Worm (Caenorhabditis elegans) whole organism, L1 larva: ENCODE results near the gene sth-1.
A peak's percentile ranks its signal among the peaks of the same experiment; 100 is the strongest.

Experiments used
- C04F5.9 ChIP-seq: sonication (generic microtip); optimal IDR thresholded peaks from 2 replicates; lab custom pipeline; 2016; ENCODE audit warnings: missing genetic modification characterization, missing compliant biosample characterization
- C16A3.4 ChIP-seq: fragments of 150-350 bp; optimal IDR thresholded peaks from 2 replicates; lab custom pipeline; 2014; ENCODE audit warnings: missing biosample characterization, missing genetic modification characterization
- C34B4.2 ChIP-seq: sonication (generic microtip); optimal IDR thresholded peaks from 2 replicates; lab custom pipeline; 2017; ENCODE audit warnings: mild to moderate bottlenecking, missing genetic modification characterization, missing compliant biosample characterization
- F16B12.6 ChIP-seq: fragments of 150-350 bp; optimal IDR thresholded peaks from 2 replicates; lab custom pipeline; 2014; ENCODE audit warnings: missing biosample characterization, missing genetic modification characterization
- alr-1 ChIP-seq: fragments of 200-800 bp; sonication (Bioruptor generic); optimal IDR thresholded peaks from 2 replicates; lab custom pipeline; 2018; ENCODE audit warnings: borderline replicate concordance, mild to moderate bottlenecking, missing genetic modification characterization, missing compliant biosample characterization
- aly-2 ChIP-seq: fragments of 150-350 bp; optimal IDR thresholded peaks from 2 replicates; lab custom pipeline; 2014; ENCODE audit warnings: missing biosample characterization, missing genetic modification characterization
- ama-1 ChIP-seq: fragments of 150-350 bp; optimal IDR thresholded peaks from 2 replicates; lab custom pipeline; 2014
- blmp-1 ChIP-seq: fragments of 150-350 bp; optimal IDR thresholded peaks from 2 replicates; lab custom pipeline; 2014; ENCODE audit warnings: missing biosample characterization, missing genetic modification characterization
- ceh-82 ChIP-seq, 3 experiments: fragments of 150-350 bp in 1 of 3; sonication (generic microtip) in 2 of 3; optimal IDR thresholded peaks; 2 replicates each; lab custom pipeline; 2014 to 2017; ENCODE audit warnings: missing biosample characterization in 3 of 3, missing genetic modification characterization in 3 of 3
- ceh-90 ChIP-seq: sonication (generic microtip); optimal IDR thresholded peaks from 2 replicates; lab custom pipeline; 2016; ENCODE audit warnings: missing genetic modification characterization, missing compliant biosample characterization
- ces-1 ChIP-seq: fragments of 150-350 bp; optimal IDR thresholded peaks from 2 replicates; lab custom pipeline; 2014; ENCODE audit warnings: missing biosample characterization, missing genetic modification reagents, missing genetic modification characterization
- dsc-1 ChIP-seq: sonication (generic microtip); optimal IDR thresholded peaks from 2 replicates; lab custom pipeline; 2016; ENCODE audit warnings: mild to moderate bottlenecking, missing genetic modification characterization, missing compliant biosample characterization
- efl-1 ChIP-seq, 4 experiments: fragments of 150-350 bp; optimal IDR thresholded peaks in 3 of 4; peaks in 1 of 4; 1 replicate in 1 of 4; 2 replicates in 3 of 4; lab custom pipeline; 2014; ENCODE audit warnings: missing biosample characterization in 2 of 4, missing genetic modification characterization in 2 of 4, missing genetic modification reagents in 2 of 4
- efl-3 ChIP-seq: fragments of 200-800 bp; sonication (Bioruptor generic); optimal IDR thresholded peaks from 2 replicates; lab custom pipeline; 2018; ENCODE audit warnings: mild to moderate bottlenecking, missing genetic modification characterization, missing compliant biosample characterization
- egl-13 ChIP-seq: sonication (generic microtip); optimal IDR thresholded peaks from 2 replicates; lab custom pipeline; 2016; ENCODE audit warnings: missing genotype, missing genetic modification reagents, missing genetic modification characterization, missing compliant biosample characterization
- egl-27 ChIP-seq, 2 experiments: fragments of 150-350 bp in 1 of 2; sonication (generic microtip); optimal IDR thresholded peaks; 3 replicates each; lab custom pipeline; 2017 to 2018; ENCODE audit warnings: missing biosample characterization in 2 of 2, missing genetic modification characterization in 2 of 2, missing genetic modification reagents in 2 of 2
- ets-5 ChIP-seq: fragments of 200-800 bp; sonication (Bioruptor generic); IDR thresholded peaks from 2 replicates; pipeline ENCODE4 v1.3.6; 2022; ENCODE audit warnings: missing genetic modification characterization, missing compliant biosample characterization
- fkh-4 ChIP-seq: sonication (generic microtip); optimal IDR thresholded peaks from 2 replicates; lab custom pipeline; 2016; ENCODE audit warnings: missing compliant biosample characterization, missing genetic modification characterization, borderline replicate concordance
- fos-1 ChIP-seq: fragments of 150-350 bp; optimal IDR thresholded peaks from 2 replicates; lab custom pipeline; 2014; ENCODE audit warnings: missing biosample characterization, missing genetic modification characterization
- grh-1 ChIP-seq: fragments of 200-800 bp; sonication (Bioruptor generic); IDR thresholded peaks from 2 replicates; pipeline ENCODE4 v1.3.6; 2022; ENCODE audit warnings: missing genetic modification reagents, missing genetic modification characterization, missing compliant biosample characterization
- hlh-17 ChIP-seq: fragments of 200-800 bp; sonication (Bioruptor generic); optimal IDR thresholded peaks from 2 replicates; lab custom pipeline; 2018; ENCODE audit warnings: missing genetic modification characterization, mild to moderate bottlenecking, missing compliant biosample characterization, moderate library complexity, borderline replicate concordance
- hlh-4 ChIP-seq: sonication (generic microtip); optimal IDR thresholded peaks from 2 replicates; lab custom pipeline; 2016; ENCODE audit warnings: mild to moderate bottlenecking, missing genetic modification characterization, missing compliant biosample characterization
- irx-1 ChIP-seq: sonication (generic microtip); optimal IDR thresholded peaks from 2 replicates; lab custom pipeline; 2016; ENCODE audit warnings: missing genetic modification characterization, missing compliant biosample characterization
- isw-1 ChIP-seq: fragments of 200-800 bp; sonication (Bioruptor generic); IDR thresholded peaks from 2 replicates; pipeline ENCODE4 v1.3.6; 2022; ENCODE audit warnings: missing genetic modification characterization, missing compliant biosample characterization
- lin-14 ChIP-seq: fragments of 200-800 bp; sonication (Bioruptor generic); optimal IDR thresholded peaks from 2 replicates; lab custom pipeline; 2018; ENCODE audit warnings: mild to moderate bottlenecking, missing genetic modification characterization, moderate library complexity, missing compliant biosample characterization
- lin-15B ChIP-seq: fragments of 150-350 bp; sonication (generic microtip); optimal IDR thresholded peaks from 3 replicates; lab custom pipeline; 2014; ENCODE audit warnings: missing biosample characterization, missing genetic modification characterization
- lin-35 ChIP-seq, 2 experiments: fragments of 150-350 bp; optimal IDR thresholded peaks; 2 replicates each; lab custom pipeline; 2014; ENCODE audit warnings: missing biosample characterization in 2 of 2, missing genetic modification characterization in 2 of 2, missing genetic modification reagents in 2 of 2
- lir-3 ChIP-seq: sonication (generic microtip); optimal IDR thresholded peaks from 2 replicates; lab custom pipeline; 2016; ENCODE audit warnings: mild to moderate bottlenecking, missing genetic modification characterization, moderate library complexity, missing compliant biosample characterization; ENCODE audit not compliant: poor library complexity
- lsy-2 ChIP-seq, 2 experiments: fragments of 150-350 bp; optimal IDR thresholded peaks; 2 replicates each; lab custom pipeline; 2014; ENCODE audit warnings: missing biosample characterization in 2 of 2, missing genetic modification characterization in 2 of 2
- mab-9 ChIP-seq: fragments of 200-800 bp; sonication (Bioruptor generic); IDR thresholded peaks from 2 replicates; pipeline ENCODE4 v1.3.6; 2022; ENCODE audit warnings: missing genetic modification reagents, missing genetic modification characterization, missing compliant biosample characterization
- mdl-1 ChIP-seq, 2 experiments: fragments of 150-350 bp; optimal IDR thresholded peaks; 2 replicates each; lab custom pipeline; 2014 to 2017; ENCODE audit warnings: missing biosample characterization in 2 of 2, missing genetic modification characterization in 2 of 2, inconsistent platforms in 1 of 2
- mef-2 ChIP-seq: fragments of 150-350 bp; optimal IDR thresholded peaks from 2 replicates; lab custom pipeline; 2014; ENCODE audit warnings: missing biosample characterization, missing genetic modification characterization
- nhr-19 ChIP-seq: fragments of 200-800 bp; sonication (Bioruptor generic); conservative IDR thresholded peaks from 2 replicates; pipeline ENCODE4 v1.3.6; 2022; ENCODE audit warnings: missing genetic modification characterization, missing compliant biosample characterization
- nhr-20 ChIP-seq: sonication (generic microtip); optimal IDR thresholded peaks from 2 replicates; lab custom pipeline; 2016; ENCODE audit warnings: mild to moderate bottlenecking, missing genetic modification characterization, missing compliant biosample characterization
- nhr-47 ChIP-seq: sonication (generic microtip); optimal IDR thresholded peaks from 2 replicates; lab custom pipeline; 2016; ENCODE audit warnings: mild to moderate bottlenecking, missing genetic modification characterization, moderate library complexity, missing compliant biosample characterization
- nhr-71 ChIP-seq: sonication (generic microtip); optimal IDR thresholded peaks from 2 replicates; lab custom pipeline; 2016; ENCODE audit warnings: mild to moderate bottlenecking, missing genetic modification characterization, moderate library complexity, missing compliant biosample characterization
- nhr-85 ChIP-seq: sonication (generic microtip); peaks from one replicate; lab custom pipeline; 2016; ENCODE audit warnings: missing genetic modification characterization, inconsistent platforms, missing compliant biosample characterization
- nhr-90 ChIP-seq: sonication (generic microtip); optimal IDR thresholded peaks from 2 replicates; lab custom pipeline; 2016; ENCODE audit warnings: mild to moderate bottlenecking, missing genetic modification characterization, missing compliant biosample characterization; ENCODE audit not compliant: poor library complexity
- pax-3 ChIP-seq: fragments of 200-800 bp; sonication (Bioruptor generic); optimal IDR thresholded peaks from 2 replicates; lab custom pipeline; 2018; ENCODE audit warnings: mild to moderate bottlenecking, missing genetic modification characterization, moderate library complexity, missing compliant biosample characterization
- pqm-1 ChIP-seq: sonication (generic microtip); optimal IDR thresholded peaks from 3 replicates; lab custom pipeline; 2017; ENCODE audit warnings: missing biosample characterization, missing genetic modification characterization
- rnt-1 ChIP-seq: sonication (generic microtip); optimal IDR thresholded peaks from 2 replicates; lab custom pipeline; 2016; ENCODE audit warnings: mild to moderate bottlenecking, missing genetic modification characterization, moderate library complexity, missing compliant biosample characterization
- sup-37 ChIP-seq: fragments of 200-800 bp; sonication (Bioruptor generic); optimal IDR thresholded peaks from 2 replicates; lab custom pipeline; 2018; ENCODE audit warnings: mild to moderate bottlenecking, missing genetic modification characterization, missing compliant biosample characterization
- swsn-7 ChIP-seq: sonication (generic microtip); optimal IDR thresholded peaks from 2 replicates; lab custom pipeline; 2016; ENCODE audit warnings: missing genetic modification characterization, missing compliant biosample characterization
- tlp-1 ChIP-seq: fragments of 150-350 bp; optimal IDR thresholded peaks from 2 replicates; lab custom pipeline; 2014; ENCODE audit warnings: missing biosample characterization, missing genetic modification characterization
- unc-30 ChIP-seq: sonication (generic microtip); optimal IDR thresholded peaks from 2 replicates; lab custom pipeline; 2017; ENCODE audit warnings: missing biosample characterization, missing genetic modification characterization
- vab-15 ChIP-seq: sonication (generic microtip); optimal IDR thresholded peaks from 2 replicates; lab custom pipeline; 2017; ENCODE audit warnings: missing genotype, mild to moderate bottlenecking, missing genetic modification characterization, missing compliant biosample characterization
- xbp-1 ChIP-seq: sonication (generic microtip); optimal IDR thresholded peaks from 2 replicates; lab custom pipeline; 2016; ENCODE audit warnings: missing genetic modification characterization, missing compliant biosample characterization
- zag-1 ChIP-seq: fragments of 150-350 bp; optimal IDR thresholded peaks from 2 replicates; lab custom pipeline; 2014; ENCODE audit warnings: missing biosample characterization, missing genetic modification characterization
- zip-4 ChIP-seq: fragments of 200-800 bp; sonication (Bioruptor generic); optimal IDR thresholded peaks from 2 replicates; lab custom pipeline; 2018; ENCODE audit warnings: mild to moderate bottlenecking, missing genetic modification characterization, moderate library complexity, missing compliant biosample characterization
- ztf-11 ChIP-seq, 2 experiments: sonication (generic microtip); optimal IDR thresholded peaks; 2 replicates each; lab custom pipeline; 2016 to 2017; ENCODE audit warnings: missing genetic modification characterization in 2 of 2, missing biosample characterization in 1 of 2, missing compliant biosample characterization in 1 of 2

sth-1 gene

DNA sequence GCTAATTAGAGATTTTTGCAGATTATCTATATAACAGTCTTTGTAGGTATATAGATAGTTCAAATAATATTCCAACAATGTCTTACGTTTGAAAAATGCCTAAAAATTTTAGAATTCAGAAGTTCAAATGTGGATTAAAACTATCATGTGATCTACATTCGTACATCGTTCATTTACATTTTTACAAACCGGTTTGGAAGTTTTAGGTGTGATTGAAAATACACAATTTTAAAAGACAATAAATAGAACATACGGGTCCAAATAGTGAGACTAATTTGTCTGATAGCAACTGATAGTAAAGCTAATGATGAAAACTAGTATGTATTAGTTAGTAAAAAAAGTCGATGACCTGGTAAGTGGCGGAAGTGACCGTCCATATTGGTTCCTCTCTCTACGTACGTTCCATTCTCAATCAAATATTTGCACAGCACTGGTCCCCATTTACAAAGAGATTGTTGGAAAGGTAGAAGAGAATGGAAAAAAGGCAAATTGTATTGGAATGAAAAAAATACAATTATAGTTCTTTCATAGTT is 10.5 kb upstream of the sth-1 start:
- TF ChIP-seq lin-14 (GFP tag; lab: Kevin White, UChicago), result peak; percentile 36
- TF ChIP-seq nhr-90 (tag; lab: Kevin White, UChicago), result no peak
- TF ChIP-seq ama-1, result no peak
- no peak for TF ChIP-seq dsc-1 (tag; lab: Kevin White, UChicago)
- TF ChIP-seq aly-2 (tag; lab: Kevin White, UChicago), result no peak
- TF ChIP-seq zag-1 (tag; lab: Kevin White, UChicago), result no peak
- TF ChIP-seq lin-35 (GFP tag; optimal IDR thresholded peaks at IDR 0.05; lab: Kevin White, UChicago), result peak in 1 of 2 experiments; percentile 12
- TF ChIP-seq egl-27 (tag; optimal IDR thresholded peaks at IDR 0.05; lab: Kevin White, UChicago), result no peak
- no peak for TF ChIP-seq unc-30 (tag; lab: Kevin White, UChicago)
- no peak for TF ChIP-seq rnt-1 (tag; lab: Kevin White, UChicago)
- TF ChIP-seq ztf-11 (tag; optimal IDR thresholded peaks at IDR 0.05; lab: Kevin White, UChicago), result no peak
- TF ChIP-seq nhr-20, result peak; percentile 2
- no peak for TF ChIP-seq efl-1 (optimal IDR thresholded peaks at IDR 0.05; lab: Kevin White, UChicago)
- TF ChIP-seq efl-1 (GFP tag; optimal IDR thresholded peaks at IDR 0.05 in 1 of 2; lab: Kevin White, UChicago), result peak in 1 of 2 experiments; percentile 90
- TF ChIP-seq fkh-4 (tag; lab: Kevin White, UChicago), result no peak
- TF ChIP-seq C34B4.2, result no peak
- no peak for TF ChIP-seq nhr-19 (GFP tag; lab: Robert Waterston, UW)
- no peak for TF ChIP-seq irx-1
- no peak for TF ChIP-seq hlh-17
- no peak for TF ChIP-seq lir-3 (tag; lab: Kevin White, UChicago)
- no peak for TF ChIP-seq ces-1
- TF ChIP-seq nhr-85 (tag; lab: Kevin White, UChicago), result peak; percentile 81
- no peak for TF ChIP-seq nhr-71 (tag; lab: Kevin White, UChicago)
- TF ChIP-seq lsy-2 (tag; optimal IDR thresholded peaks at IDR 0.05; lab: Kevin White, UChicago), result no peak
- peak; percentile 60 for TF ChIP-seq grh-1 (GFP tag; lab: Robert Waterston, UW)

DNA sequence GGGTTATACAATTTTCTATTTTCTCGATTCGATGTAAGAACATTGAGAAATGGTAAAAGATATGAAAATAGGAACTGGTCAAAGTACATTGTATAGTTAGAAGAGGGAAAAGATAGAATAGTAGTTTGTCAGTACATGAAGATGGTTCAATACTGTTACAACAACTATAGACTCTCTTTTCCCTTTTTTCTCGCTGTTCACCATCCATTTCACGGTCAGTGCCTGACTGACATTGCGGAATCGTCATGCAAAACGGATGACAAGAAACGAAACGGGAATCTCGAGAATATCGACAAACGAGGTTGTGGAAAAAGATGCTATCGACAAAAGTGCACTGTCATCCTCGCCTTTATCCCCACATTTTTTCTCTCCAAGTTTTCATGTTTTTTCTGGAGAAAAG is 8.3 kb upstream of the sth-1 start:
- TF ChIP-seq hlh-17 (no peak), irx-1 (no peak), ceh-82 (tag; optimal IDR thresholded peaks at IDR 0.05; lab: Kevin White, UChicago) (no peak), mdl-1 (tag; optimal IDR thresholded peaks at IDR 0.05; lab: Kevin White, UChicago) (no peak), nhr-71 (tag; lab: Kevin White, UChicago) (peak; percentile 15), lin-15B (tag; lab: Kevin White, UChicago) (no peak), nhr-85 (tag; lab: Kevin White, UChicago) (no peak), nhr-47 (tag; lab: Kevin White, UChicago) (no peak), blmp-1 (tag; lab: Kevin White, UChicago) (peak; percentile 92), tlp-1 (tag; lab: Kevin White, UChicago) (no peak), egl-13 (no peak), lir-3 (tag; lab: Kevin White, UChicago) (no peak), zip-4 (GFP tag; lab: Kevin White, UChicago) (no peak), xbp-1 (tag; lab: Kevin White, UChicago) (no peak), swsn-7 (tag; lab: Kevin White, UChicago) (no peak), alr-1 (tag; lab: Kevin White, UChicago) (no peak), hlh-4 (tag; lab: Kevin White, UChicago) (no peak), C34B4.2 (no peak), pqm-1 (tag; lab: Kevin White, UChicago) (no peak), C16A3.4 (no peak), sup-37 (GFP tag; lab: Kevin White, UChicago) (no peak), vab-15 (tag; lab: Kevin White, UChicago) (no peak), ets-5 (GFP tag; lab: Robert Waterston, UW) (no peak), efl-3 (no peak), ces-1 (no peak), lin-14 (GFP tag; lab: Kevin White, UChicago) (peak; percentile 62), F16B12.6 (tag; lab: Kevin White, UChicago) (no peak), fos-1 (no peak), ceh-90 (no peak), mab-9 (GFP tag; lab: Robert Waterston, UW) (no peak), C04F5.9 (no peak), egl-27 (tag; optimal IDR thresholded peaks at IDR 0.05; lab: Kevin White, UChicago) (no peak), isw-1 (GFP tag; lab: Robert Waterston, UW) (no peak), pax-3 (tag; lab: Kevin White, UChicago) (no peak), mef-2 (tag; lab: Kevin White, UChicago) (no peak)
